Fruit fly (Drosophila melanogaster) whole organism, embryonic: Measurements from ENCODE around the gene CG43980.

Experiments
- Atf-2 ChIP-seq: fragments of 200-800 bp; sonication (Bioruptor generic); optimal IDR thresholded peaks from 2 replicates; lab custom pipeline; 2016; ENCODE audit warnings: missing biosample characterization, missing genetic modification characterization
- BEAF-32 ChIP-seq: fragments of 200-800 bp; sonication (Bioruptor generic); optimal IDR thresholded peaks from 3 replicates; lab custom pipeline; 2017; ENCODE audit warnings: missing biosample characterization, missing genetic modification characterization, mild to moderate bottlenecking, moderate library complexity, missing genetic modification reagents
- C15 ChIP-seq: fragments of 200-800 bp; sonication (Bioruptor generic); IDR thresholded peaks from 3 replicates; pipeline ENCODE4 v1.3.6; 2022; ENCODE audit warnings: missing biosample characterization, missing genetic modification characterization
- CG10979 ChIP-seq: fragments of 200-800 bp; sonication (Bioruptor generic); optimal IDR thresholded peaks from 2 replicates; lab custom pipeline; 2018; ENCODE audit warnings: missing biosample characterization, mild to moderate bottlenecking, missing genetic modification characterization, moderate library complexity
- CG11504 ChIP-seq: fragments of 200-800 bp; sonication (Bioruptor generic); optimal IDR thresholded peaks from 3 replicates; lab custom pipeline; 2019; ENCODE audit warnings: missing biosample characterization, mild to moderate bottlenecking, missing genetic modification characterization, moderate library complexity
- CG1233 ChIP-seq: fragments of 200-800 bp; sonication (Bioruptor generic); optimal IDR thresholded peaks from 4 replicates; lab custom pipeline; 2018; ENCODE audit warnings: missing biosample characterization, mild to moderate bottlenecking, missing genetic modification characterization
- CG12744 ChIP-seq: fragments of 200-800 bp; sonication (Bioruptor generic); optimal IDR thresholded peaks from 2 replicates; lab custom pipeline; 2016; ENCODE audit warnings: missing biosample characterization, missing genetic modification characterization
- CG14014 ChIP-seq: fragments of 200-800 bp; sonication (Bioruptor generic); IDR thresholded peaks from 2 replicates; pipeline ENCODE4 v1.3.6; 2022; ENCODE audit warnings: missing biosample characterization, missing genetic modification characterization
- CG1529 ChIP-seq: fragments of 200-800 bp; sonication (Bioruptor generic); optimal IDR thresholded peaks from 3 replicates; lab custom pipeline; 2018; ENCODE audit warnings: missing biosample characterization, missing genetic modification characterization
- CG15601 ChIP-seq: fragments of 200-800 bp; sonication (Bioruptor generic); optimal IDR thresholded peaks from 3 replicates; lab custom pipeline; 2019; ENCODE audit warnings: missing biosample characterization, mild to moderate bottlenecking, missing genetic modification characterization, moderate library complexity
- CG18262 ChIP-seq: fragments of 200-800 bp; optimal IDR thresholded peaks from 3 replicates; lab custom pipeline; 2019; ENCODE audit warnings: missing biosample characterization, mild to moderate bottlenecking, missing genetic modification characterization, moderate library complexity
- CG2120 ChIP-seq: fragments of 200-800 bp; sonication (Bioruptor generic); optimal IDR thresholded peaks from 3 replicates; lab custom pipeline; 2016; ENCODE audit warnings: missing biosample characterization, missing genetic modification characterization
- CG2199 ChIP-seq: fragments of 200-800 bp; sonication (Bioruptor generic); IDR thresholded peaks from 3 replicates; pipeline ENCODE4 v1.3.6; 2022; ENCODE audit warnings: missing biosample characterization, missing genetic modification characterization
- CG2712 ChIP-seq: fragments of 200-800 bp; optimal IDR thresholded peaks from 3 replicates; lab custom pipeline; 2019; ENCODE audit warnings: missing biosample characterization, mild to moderate bottlenecking, missing genetic modification characterization, moderate library complexity
- CG31224 ChIP-seq: fragments of 200-800 bp; sonication (Bioruptor generic); IDR thresholded peaks from 2 replicates; pipeline ENCODE4 v1.3.6; 2022; ENCODE audit warnings: missing biosample characterization, missing genetic modification characterization
- CG3995 ChIP-seq: fragments of 200-800 bp; sonication (Bioruptor generic); optimal IDR thresholded peaks from 3 replicates; lab custom pipeline; 2016; ENCODE audit warnings: missing biosample characterization, missing genetic modification characterization
- CG4328 ChIP-seq: fragments of 200-800 bp; sonication (Bioruptor generic); optimal IDR thresholded peaks from 3 replicates; lab custom pipeline; 2017; ENCODE audit warnings: missing biosample characterization, missing genetic modification reagents, missing genetic modification characterization
- CG4617 ChIP-seq: fragments of 200-800 bp; sonication (Bioruptor generic); optimal IDR thresholded peaks from 3 replicates; lab custom pipeline; 2016; ENCODE audit warnings: missing biosample characterization, missing genetic modification characterization, borderline replicate concordance
- CG4707 ChIP-seq: fragments of 200-800 bp; sonication (Bioruptor generic); optimal IDR thresholded peaks from 2 replicates; lab custom pipeline; 2018; ENCODE audit warnings: missing biosample characterization, mild to moderate bottlenecking, missing genetic modification characterization, moderate library complexity
- CG5953 ChIP-seq: fragments of 200-800 bp; sonication (Bioruptor generic); IDR thresholded peaks from 2 replicates; pipeline ENCODE4 v1.3.6; 2022; ENCODE audit warnings: missing biosample characterization, missing genetic modification characterization
- Drgx ChIP-seq: fragments of 200-800 bp; sonication (Bioruptor generic); IDR thresholded peaks from 2 replicates; pipeline ENCODE4 v1.3.6; 2022; ENCODE audit warnings: missing biosample characterization, missing genetic modification characterization
- Jarid2 ChIP-seq: fragments of 200-800 bp; sonication (Bioruptor generic); optimal IDR thresholded peaks from 3 replicates; lab custom pipeline; 2017; ENCODE audit warnings: mild to moderate bottlenecking, missing biosample characterization, missing genetic modification reagents, missing genetic modification characterization
- Lhr ChIP-seq: fragments of 200-800 bp; sonication (Bioruptor generic); optimal IDR thresholded peaks from 3 replicates; lab custom pipeline; 2017; ENCODE audit warnings: mild to moderate bottlenecking, missing biosample characterization, missing genetic modification reagents, missing genetic modification characterization
- MBD-R2 ChIP-seq: fragments of 200-800 bp; sonication (Bioruptor generic); IDR thresholded peaks from 2 replicates; pipeline ENCODE4 v1.3.6; 2022; ENCODE audit warnings: missing biosample characterization, missing genetic modification characterization
- MTF-1 ChIP-seq: fragments of 200-800 bp; sonication (Bioruptor generic); optimal IDR thresholded peaks from 2 replicates; lab custom pipeline; 2018; ENCODE audit warnings: missing biosample characterization, mild to moderate bottlenecking, missing genetic modification characterization, borderline replicate concordance
- Opbp ChIP-seq: fragments of 200-800 bp; sonication (Bioruptor generic); IDR thresholded peaks from 3 replicates; pipeline ENCODE4 v1.3.6; 2022; ENCODE audit warnings: missing biosample characterization, missing genetic modification characterization; ENCODE audit not compliant: partially characterized antibody
- Ptx1 ChIP-seq: fragments of 200-800 bp; sonication (Bioruptor generic); IDR thresholded peaks from 2 replicates; pipeline ENCODE4 v1.3.6; 2022; ENCODE audit warnings: missing biosample characterization, missing genetic modification characterization
- Rfx ChIP-seq: fragments of 200-800 bp; sonication (Bioruptor generic); IDR thresholded peaks from 2 replicates; pipeline ENCODE4 v1.3.6; 2022; ENCODE audit warnings: missing biosample characterization, missing genetic modification characterization
- Scr ChIP-seq: fragments of 200-800 bp; sonication (Bioruptor generic); IDR thresholded peaks from 2 replicates; pipeline ENCODE4 v1.3.6; 2022; ENCODE audit warnings: missing biosample characterization, missing genetic modification characterization; ENCODE audit not compliant: partially characterized antibody
- Sox100B ChIP-seq: fragments of 200-800 bp; sonication (Bioruptor generic); optimal IDR thresholded peaks from 3 replicates; lab custom pipeline; 2018; ENCODE audit warnings: missing biosample characterization, mild to moderate bottlenecking, missing genetic modification characterization
- Sry-δ ChIP-seq: fragments of 200-800 bp; sonication (Bioruptor generic); optimal IDR thresholded peaks from 2 replicates; lab custom pipeline; 2016; ENCODE audit warnings: missing biosample characterization, missing genetic modification characterization
- Ssrp ChIP-seq: fragments of 200-800 bp; sonication (Bioruptor generic); optimal IDR thresholded peaks from 2 replicates; lab custom pipeline; 2018; ENCODE audit warnings: missing biosample characterization, mild to moderate bottlenecking, missing genetic modification characterization, moderate library complexity
- Taf1 ChIP-seq: fragments of 200-800 bp; sonication (Bioruptor generic); IDR thresholded peaks from 2 replicates; pipeline ENCODE4 v1.3.6; 2022; ENCODE audit warnings: missing biosample characterization, missing genetic modification characterization
- ac ChIP-seq: fragments of 200-800 bp; sonication (Bioruptor generic); optimal IDR thresholded peaks from 3 replicates; lab custom pipeline; 2017; ENCODE audit warnings: missing biosample characterization, mild to moderate bottlenecking, missing genetic modification characterization
- ci ChIP-seq: fragments of 200-800 bp; sonication (Bioruptor generic); IDR thresholded peaks from 3 replicates; pipeline ENCODE4 v1.3.6; 2022; ENCODE audit warnings: missing biosample characterization, missing genetic modification characterization
- da ChIP-seq: fragments of 200-800 bp; sonication (Bioruptor generic); optimal IDR thresholded peaks from 2 replicates; lab custom pipeline; 2016; ENCODE audit warnings: missing biosample characterization, missing genetic modification characterization
- gfzf ChIP-seq: fragments of 200-800 bp; sonication (Bioruptor generic); optimal IDR thresholded peaks from 2 replicates; lab custom pipeline; 2016; ENCODE audit warnings: missing biosample characterization, mild to moderate bottlenecking, missing genetic modification characterization, moderate library complexity
- grau ChIP-seq: fragments of 200-800 bp; optimal IDR thresholded peaks from 3 replicates; lab custom pipeline; 2019; ENCODE audit warnings: missing biosample characterization, mild to moderate bottlenecking, missing genetic modification characterization, moderate library complexity
- gsb ChIP-seq: fragments of 200-800 bp; sonication (Bioruptor generic); IDR thresholded peaks from 2 replicates; pipeline ENCODE4 v1.3.6; 2022; ENCODE audit warnings: missing biosample characterization, missing genetic modification characterization
- jigr1 ChIP-seq: fragments of 200-800 bp; sonication (Bioruptor generic); IDR thresholded peaks from 3 replicates; pipeline ENCODE4 v1.3.6; 2022; ENCODE audit warnings: missing biosample characterization, missing genetic modification characterization
- luna ChIP-seq: fragments of 200-800 bp; sonication (Bioruptor generic); optimal IDR thresholded peaks from 2 replicates; lab custom pipeline; 2016; ENCODE audit warnings: missing biosample characterization, missing genetic modification characterization
- mam ChIP-seq: fragments of 200-800 bp; sonication (Bioruptor generic); optimal IDR thresholded peaks from 3 replicates; lab custom pipeline; 2016; ENCODE audit warnings: missing biosample characterization, missing genetic modification characterization
- otp ChIP-seq: fragments of 200-800 bp; sonication (Bioruptor generic); IDR thresholded peaks from 3 replicates; pipeline ENCODE4, ENCODE4 v1.3.6; 2022; ENCODE audit warnings: missing biosample characterization, missing genetic modification characterization
- pita ChIP-seq: fragments of 200-800 bp; sonication (Bioruptor generic); optimal IDR thresholded peaks from 2 replicates; lab custom pipeline; 2017; ENCODE audit warnings: missing biosample characterization, mild to moderate bottlenecking, missing genetic modification characterization
- psq ChIP-seq: fragments of 200-800 bp; sonication (Bioruptor generic); optimal IDR thresholded peaks from 2 replicates; lab custom pipeline; 2017; ENCODE audit warnings: missing biosample characterization, missing genetic modification characterization
- pzg ChIP-seq: fragments of 200-800 bp; sonication (Bioruptor generic); optimal IDR thresholded peaks from 3 replicates; lab custom pipeline; 2018; ENCODE audit warnings: missing biosample characterization, mild to moderate bottlenecking, missing genetic modification characterization, moderate library complexity
- run ChIP-seq: fragments of 200-800 bp; sonication (Bioruptor generic); optimal IDR thresholded peaks from 3 replicates; lab custom pipeline; 2018; ENCODE audit warnings: missing biosample characterization, mild to moderate bottlenecking, missing genetic modification characterization
- sc ChIP-seq, 3 experiments: fragments of >200 bp in 2 of 3; fragments of 200-800 bp in 1 of 3; sonication (Bioruptor generic) in 1 of 3; optimal IDR thresholded peaks; 2 replicates in 2 of 3; 3 replicates in 1 of 3; lab custom pipeline; 2017; ENCODE audit warnings: mild to moderate bottlenecking in 1 of 3, missing biosample characterization in 1 of 3, missing genetic modification characterization in 1 of 3, missing genetic modification reagents in 1 of 3
- sna ChIP-seq: fragments of 200-800 bp; sonication (Bioruptor generic); IDR thresholded peaks from 2 replicates; pipeline ENCODE4 v1.3.6; 2022; ENCODE audit warnings: missing biosample characterization, missing genetic modification characterization; ENCODE audit not compliant: partially characterized antibody
- sug ChIP-seq: fragments of 200-800 bp; optimal IDR thresholded peaks from 2 replicates; lab custom pipeline; 2019; ENCODE audit warnings: missing biosample characterization, mild to moderate bottlenecking, missing genetic modification characterization, moderate library complexity
- tup ChIP-seq: fragments of 200-800 bp; sonication (Bioruptor generic); optimal IDR thresholded peaks from 2 replicates; lab custom pipeline; 2016; ENCODE audit warnings: missing biosample characterization, mild to moderate bottlenecking, missing genetic modification characterization, moderate library complexity
- zen ChIP-seq: fragments of 200-800 bp; sonication (Bioruptor generic); optimal IDR thresholded peaks from 3 replicates; lab custom pipeline; 2018; ENCODE audit warnings: missing biosample characterization, mild to moderate bottlenecking, missing genetic modification characterization, moderate library complexity

CG43980 gene

DNA sequence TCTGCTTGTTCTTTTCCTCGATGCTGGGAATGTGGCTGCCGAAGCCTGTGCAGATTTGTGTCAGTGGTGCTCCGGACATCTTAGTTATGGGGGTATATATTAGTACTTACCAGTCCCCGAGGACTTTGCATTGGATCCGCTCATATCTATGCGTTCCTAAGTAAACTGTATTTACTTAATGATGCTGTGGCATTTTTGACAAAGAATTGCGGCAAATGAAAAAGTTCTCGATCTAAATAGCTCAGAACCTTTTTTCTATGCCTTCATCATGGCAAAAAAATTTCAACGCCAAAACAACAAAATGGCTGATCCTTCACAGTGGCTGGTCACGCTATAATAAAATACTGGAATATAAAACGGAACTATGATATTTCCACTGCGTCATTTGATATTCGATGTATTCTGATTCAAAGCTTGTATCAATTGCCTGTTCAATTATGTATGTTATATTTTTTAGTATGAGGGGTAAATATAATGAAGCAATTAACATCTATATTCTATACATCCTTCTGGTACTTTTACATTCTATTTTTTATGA, 10.5 kb upstream of the CG43980 start, which contains the start of gene MED1 (continued):
- TF ChIP-seq CG4707 (GFP tag; lab: Kevin White, UChicago) (no peak), psq (no peak), sug (tag; lab: Kevin White, UChicago) (peak; percentile 14), pzg (peak; percentile 71), CG11504 (tag; lab: Kevin White, UChicago) (no peak), grau (tag; lab: Kevin White, UChicago) (peak; percentile 15), sna (GFP tag; lab: Robert Waterston, UW) (no peak), gfzf (peak; percentile 75), Lhr (GFP tag; lab: Kevin White, UChicago) (peak; percentile 17), CG12744 (GFP tag; lab: Kevin White, UChicago) (no peak), Opbp (GFP tag; lab: Robert Waterston, UW) (0 out of 3 replicates have a peak, but pooled peaks have one; percentile 14), CG10979 (tag; lab: Kevin White, UChicago) (peak; percentile 0), CG14014 (GFP tag; lab: Robert Waterston, UW) (no peak), CG15601 (tag; lab: Kevin White, UChicago) (no peak), run (no peak), gsb (GFP tag; lab: Robert Waterston, UW) (no peak), otp (GFP tag; lab: Robert Waterston, UW) (no peak), CG1233 (no peak), CG1529 (no peak), tup (GFP tag; lab: Kevin White, UChicago) (no peak), Taf1 (no peak), sc (optimal IDR thresholded peaks at IDR 0.05; lab: Kevin White, UChicago) (no peak), sc (GFP tag; optimal IDR thresholded peaks at IDR 0.05; lab: Kevin White, UChicago) (no peak), Atf-2 (no peak), Drgx (GFP tag; lab: Robert Waterston, UW) (no peak), CG18262 (tag; lab: Kevin White, UChicago) (no peak), CG2712 (tag; lab: Kevin White, UChicago) (peak; percentile 14), ac (no peak), pita (GFP tag; lab: Kevin White, UChicago) (no peak), zen (peak; percentile 29), Ptx1 (peak; percentile 16; the same call in 1 of the 2 replicates), CG4617 (peak; percentile 47), Sry-δ (GFP tag; lab: Kevin White, UChicago) (peak; percentile 26), MTF-1 (GFP tag; lab: Kevin White, UChicago) (no peak), Ssrp (peak; percentile 22), mam (GFP tag; lab: Kevin White, UChicago) (peak; percentile 6), Jarid2 (GFP tag; lab: Kevin White, UChicago) (no peak), CG2120 (peak; percentile 3), Rfx (GFP tag; lab: Robert Waterston, UW) (peak; percentile 39; the same call in 1 of the 2 replicates), luna (GFP tag; lab: Kevin White, UChicago) (no peak), Sox100B (no peak)

DNA sequence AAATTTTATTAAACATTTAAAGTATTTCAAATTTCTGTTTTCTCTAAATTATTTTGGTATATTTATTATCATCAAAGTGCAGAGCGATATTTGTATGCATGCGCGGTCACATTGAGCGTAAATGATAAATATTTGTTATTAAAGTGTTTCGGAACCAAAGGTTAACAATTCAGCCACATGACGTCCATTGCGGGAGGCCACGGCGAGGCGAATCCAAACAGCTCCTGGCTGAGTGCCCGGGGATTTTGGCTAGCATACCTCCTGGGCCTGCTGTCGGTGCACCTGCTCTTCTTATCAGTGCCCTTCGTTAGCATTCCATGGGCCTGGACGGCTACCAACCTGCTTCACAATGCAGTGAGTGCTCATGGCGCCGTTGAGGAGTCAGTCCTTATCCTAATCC, 9.6 kb upstream of the CG43980 start, which contains the start of gene ORMDL:
TSS of gene ORMDL (plus strand) at position 98 of the 400 bp plus-strand sequence.
- TF ChIP-seq CG3995 (GFP tag; lab: Kevin White, UChicago) (no peak), BEAF-32 (GFP tag; lab: Kevin White, UChicago) (peak; percentile 38), da (no peak), gfzf (peak; percentile 55), jigr1 (GFP tag; lab: Robert Waterston, UW) (no peak), Scr (GFP tag; lab: Robert Waterston, UW) (peak; percentile 19; the same call in 1 of the 2 replicates), C15 (GFP tag; lab: Robert Waterston, UW) (no peak), CG31224 (GFP tag; lab: Robert Waterston, UW) (no peak), MBD-R2 (peak; percentile 78), CG5953 (GFP tag; lab: Robert Waterston, UW) (0 out of 2 replicates have a peak, but pooled peaks have one; percentile 5), CG2199 (GFP tag; lab: Robert Waterston, UW) (0 out of 3 replicates have a peak, but pooled peaks have one; percentile 24), zen (peak; percentile 28), CG4328 (GFP tag; lab: Kevin White, UChicago) (no peak), ci (GFP tag; lab: Robert Waterston, UW) (0 out of 3 replicates have a peak, but pooled peaks have one; percentile 18)
